Worm (Caenorhabditis elegans): Measurements from ENCODE around the gene W02D7.12.

DNA sequence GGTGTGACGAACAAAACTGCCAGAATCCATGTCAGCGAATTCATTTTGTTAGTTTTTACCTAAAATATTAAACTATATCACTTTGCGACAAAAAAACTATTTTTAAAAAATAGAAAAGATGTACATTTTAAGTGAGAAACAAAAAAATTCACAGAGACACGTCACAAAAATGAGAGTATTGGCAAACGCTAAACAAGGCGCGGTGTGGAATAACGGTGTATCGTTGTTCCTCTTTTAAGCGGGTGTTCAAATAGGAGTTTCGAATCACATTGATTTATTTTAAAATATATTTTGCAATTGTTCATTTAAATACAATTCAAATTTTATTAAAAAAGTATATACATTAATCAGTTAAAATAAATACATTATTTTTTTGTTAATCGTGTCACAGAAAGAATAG is 8.8 kb upstream of the W02D7.12 start, which contains the start of gene sel-9:
- TF ChIP-seq mbf-1 (tag; optimal IDR thresholded peaks at IDR 0.05) (no peak), egl-27 (tag; optimal IDR thresholded peaks at IDR 0.05) (no peak), nhr-25 (tag; optimal IDR thresholded peaks at IDR 0.05) (no peak), lin-13 (GFP tag; optimal IDR thresholded peaks at IDR 0.05) (peak; percentile 19), unc-39 (tag; optimal IDR thresholded peaks at IDR 0.05) (no peak), alr-1 (tag; optimal IDR thresholded peaks at IDR 0.05) (no peak), peb-1 (tag; optimal IDR thresholded peaks at IDR 0.05) (no peak)
